Worm (Caenorhabditis elegans) whole organism, L3 larva: ENCODE results near the gene F23H11.4.

Source experiments
- egl-27 ChIP-seq: sonication (generic microtip); optimal IDR thresholded peaks from 4 replicates; lab custom pipeline; 2017; ENCODE audit warnings: missing biosample characterization, missing genetic modification reagents, missing genetic modification characterization
- jun-1 ChIP-seq: fragments of 150-350 bp; optimal IDR thresholded peaks from 2 replicates; lab custom pipeline; 2014; ENCODE audit warnings: missing biosample characterization, missing genetic modification reagents, missing genetic modification characterization
- lin-15B ChIP-seq: fragments of 150-350 bp; optimal IDR thresholded peaks from 2 replicates; lab custom pipeline; 2014; ENCODE audit warnings: missing biosample characterization, missing genetic modification characterization
- lsy-12 ChIP-seq: sonication (generic microtip); optimal IDR thresholded peaks from 2 replicates; lab custom pipeline; 2016; ENCODE audit warnings: mild to moderate bottlenecking, missing genetic modification characterization, missing compliant biosample characterization
- mdl-1 ChIP-seq: fragments of 150-350 bp; optimal IDR thresholded peaks from 2 replicates; lab custom pipeline; 2014; ENCODE audit warnings: missing biosample characterization, missing genetic modification characterization
- nhr-12 ChIP-seq: fragments of 150-350 bp; optimal IDR thresholded peaks from 2 replicates; lab custom pipeline; 2014; ENCODE audit warnings: missing biosample characterization, missing genetic modification characterization
- nhr-237 ChIP-seq: fragments of 150-350 bp; optimal IDR thresholded peaks from 2 replicates; lab custom pipeline; 2014; ENCODE audit warnings: missing biosample characterization, missing genetic modification characterization
- nhr-76 ChIP-seq: fragments of 150-350 bp; sonication (generic microtip); optimal IDR thresholded peaks from 5 replicates; lab custom pipeline; 2014; ENCODE audit warnings: missing biosample characterization, missing genetic modification characterization
- pha-4 ChIP-seq: fragments of 150-350 bp; optimal IDR thresholded peaks from 2 replicates; lab custom pipeline; 2014; ENCODE audit warnings: missing biosample characterization, missing genetic modification reagents, missing genetic modification characterization
- pqm-1 ChIP-seq: fragments of 150-350 bp; optimal IDR thresholded peaks from 2 replicates; lab custom pipeline; 2017; ENCODE audit warnings: missing biosample characterization, missing genetic modification characterization, inconsistent platforms
- tbx-2 ChIP-seq: sonication (generic microtip); optimal IDR thresholded peaks from 2 replicates; lab custom pipeline; 2016; ENCODE audit warnings: mild to moderate bottlenecking, missing genetic modification characterization, missing compliant biosample characterization

ce11 chrIII:887874-888299 is 19.5 kb downstream of the F23H11.4 start:
- TF ChIP-seq pqm-1 (tag; lab: Kevin White, UChicago) (peak; percentile 8), nhr-237 (tag; lab: Kevin White, UChicago) (no peak), nhr-12 (no peak), jun-1 (tag; lab: Kevin White, UChicago) (peak; percentile 31), pha-4 (peak; percentile 46), lsy-12 (no peak), tbx-2 (tag; lab: Kevin White, UChicago) (peak; percentile 37), lin-15B (tag; lab: Kevin White, UChicago) (peak; percentile 40), mdl-1 (tag; lab: Kevin White, UChicago) (peak; percentile 48), egl-27 (tag; lab: Kevin White, UChicago) (peak; percentile 50), nhr-76 (tag; lab: Kevin White, UChicago) (no peak)
